Fruit fly (Drosophila melanogaster) whole organism, embryonic: ENCODE measurements around the gene wus.

Source experiments
- Ada2b ChIP-seq: fragments of 200-800 bp; sonication (Bioruptor generic); IDR thresholded peaks from 2 replicates; pipeline ENCODE4 v1.3.6; 2022; ENCODE audit warnings: missing biosample characterization, missing genetic modification characterization
- Antp ChIP-seq: fragments of 200-800 bp; sonication (Bioruptor generic); optimal IDR thresholded peaks from 3 replicates; lab custom pipeline; 2016; ENCODE audit warnings: missing biosample characterization, missing genetic modification characterization
- Atf6 ChIP-seq: fragments of 200-800 bp; sonication (Bioruptor generic); IDR thresholded peaks from 2 replicates; pipeline ENCODE4 v1.3.6; 2022; ENCODE audit warnings: missing biosample characterization, missing genetic modification characterization
- BtbVII ChIP-seq: fragments of 200-800 bp; sonication (Bioruptor generic); optimal IDR thresholded peaks from 3 replicates; lab custom pipeline; 2017; ENCODE audit warnings: missing biosample characterization, mild to moderate bottlenecking, missing genetic modification characterization
- C15 ChIP-seq: fragments of 200-800 bp; sonication (Bioruptor generic); IDR thresholded peaks from 3 replicates; pipeline ENCODE4 v1.3.6; 2022; ENCODE audit warnings: missing biosample characterization, missing genetic modification characterization
- CG10959 ChIP-seq: fragments of 200-800 bp; sonication (Bioruptor generic); IDR thresholded peaks from 2 replicates; pipeline ENCODE4 v1.3.6; 2022; ENCODE audit warnings: missing biosample characterization, missing genetic modification characterization
- CG11560 ChIP-seq: fragments of 200-800 bp; sonication (Bioruptor generic); IDR thresholded peaks from 3 replicates; pipeline ENCODE4 v1.3.6; 2022; ENCODE audit warnings: missing biosample characterization, missing genetic modification characterization
- CG1647 ChIP-seq: fragments of 200-800 bp; sonication (Bioruptor generic); optimal IDR thresholded peaks from 3 replicates; lab custom pipeline; 2016; ENCODE audit warnings: missing biosample characterization, missing genetic modification characterization
- CG17328 ChIP-seq: fragments of 200-800 bp; sonication (Bioruptor generic); IDR thresholded peaks from 2 replicates; pipeline ENCODE4 v1.3.6; 2022; ENCODE audit warnings: missing biosample characterization, missing genetic modification characterization
- CG30431 ChIP-seq: fragments of 200-800 bp; sonication (Bioruptor generic); optimal IDR thresholded peaks from 2 replicates; lab custom pipeline; 2017; ENCODE audit warnings: missing biosample characterization, missing genetic modification characterization
- CG3281 ChIP-seq: fragments of 200-800 bp; sonication (Bioruptor generic); optimal IDR thresholded peaks from 3 replicates; lab custom pipeline; 2017; ENCODE audit warnings: missing biosample characterization, mild to moderate bottlenecking, missing genetic modification characterization
- CG34422 ChIP-seq: fragments of 200-800 bp; sonication (Bioruptor generic); IDR thresholded peaks from 3 replicates; pipeline ENCODE4 v1.3.6; 2022; ENCODE audit warnings: missing biosample characterization, missing genetic modification characterization
- CG3847 ChIP-seq: fragments of 200-800 bp; sonication (Bioruptor generic); IDR thresholded peaks from 2 replicates; pipeline ENCODE4 v1.3.6; 2022; ENCODE audit warnings: missing biosample characterization, missing genetic modification characterization
- CG4820 ChIP-seq: fragments of 200-800 bp; sonication (Bioruptor generic); optimal IDR thresholded peaks from 3 replicates; lab custom pipeline; 2016; ENCODE audit warnings: missing biosample characterization, missing genetic modification characterization
- CG6254 ChIP-seq: fragments of 200-800 bp; sonication (Bioruptor generic); optimal IDR thresholded peaks from 3 replicates; lab custom pipeline; 2017; ENCODE audit warnings: mild to moderate bottlenecking, missing biosample characterization, missing genetic modification reagents, missing genetic modification characterization
- CG6689 ChIP-seq: fragments of 200-800 bp; sonication (Bioruptor generic); IDR thresholded peaks from 2 replicates; pipeline ENCODE4 v1.3.6; 2022; ENCODE audit warnings: missing biosample characterization, missing genetic modification characterization
- CG7372 ChIP-seq: fragments of 200-800 bp; sonication (Bioruptor generic); IDR thresholded peaks from 2 replicates; pipeline ENCODE4 v1.3.6; 2022; ENCODE audit warnings: missing biosample characterization, missing genetic modification characterization
- CG8290 ChIP-seq, 3 experiments: fragments of 200-800 bp; sonication (Bioruptor generic); optimal IDR thresholded peaks; 2 replicates each; lab custom pipeline; 2016 to 2019; ENCODE audit warnings: missing biosample characterization in 3 of 3, missing genetic modification characterization in 3 of 3, mild to moderate bottlenecking in 2 of 3, moderate library complexity in 1 of 3
- CG8944 ChIP-seq: fragments of 200-800 bp; sonication (Bioruptor generic); optimal IDR thresholded peaks from 3 replicates; lab custom pipeline; 2016; ENCODE audit warnings: missing biosample characterization, missing genetic modification characterization
- CG9437 ChIP-seq: fragments of 200-800 bp; sonication (Bioruptor generic); optimal IDR thresholded peaks from 2 replicates; lab custom pipeline; 2018; ENCODE audit warnings: missing biosample characterization, mild to moderate bottlenecking, missing genetic modification characterization
- CG9797 ChIP-seq: fragments of 200-800 bp; sonication (Bioruptor generic); optimal IDR thresholded peaks from 3 replicates; lab custom pipeline; 2018; ENCODE audit warnings: missing biosample characterization, mild to moderate bottlenecking, missing genetic modification characterization
- Chrac-16 ChIP-seq: fragments of 200-800 bp; sonication (Bioruptor generic); optimal IDR thresholded peaks from 3 replicates; lab custom pipeline; 2016; ENCODE audit warnings: missing biosample characterization, missing genetic modification characterization
- CkIIα-i1 ChIP-seq: fragments of 200-800 bp; sonication (Bioruptor generic); IDR thresholded peaks from 2 replicates; pipeline ENCODE4 v1.3.6; 2022; ENCODE audit warnings: missing biosample characterization, missing genetic modification characterization
- Dll ChIP-seq: fragments of 200-800 bp; sonication (Bioruptor generic); IDR thresholded peaks from 4 replicates; pipeline ENCODE4 v1.3.6; 2022; ENCODE audit warnings: missing biosample characterization, missing genetic modification characterization; ENCODE audit not compliant: partially characterized antibody
- E2f1 ChIP-seq: fragments of 200-800 bp; sonication (Bioruptor generic); IDR thresholded peaks from 2 replicates; pipeline ENCODE4 v1.3.6; 2022; ENCODE audit warnings: missing biosample characterization, missing genetic modification characterization
- Ets97D ChIP-seq: fragments of 200-800 bp; sonication (Bioruptor generic); optimal IDR thresholded peaks from 3 replicates; lab custom pipeline; 2016; ENCODE audit warnings: missing biosample characterization, missing genetic modification characterization
- Gsc ChIP-seq: fragments of 200-800 bp; sonication (Bioruptor generic); IDR thresholded peaks from 2 replicates; pipeline ENCODE4 v1.3.6; 2022; ENCODE audit warnings: missing biosample characterization, missing genetic modification characterization
- Lpt ChIP-seq: fragments of >200 bp; optimal IDR thresholded peaks from 2 replicates; lab custom pipeline; 2018; ENCODE audit warnings: missing biosample characterization, missing genetic modification characterization
- Max ChIP-seq: fragments of 200-800 bp; sonication (Bioruptor generic); optimal IDR thresholded peaks from 2 replicates; lab custom pipeline; 2016; ENCODE audit warnings: missing biosample characterization, mild to moderate bottlenecking, missing genetic modification characterization
- NfI ChIP-seq: fragments of 200-800 bp; sonication (Bioruptor generic); optimal IDR thresholded peaks from 3 replicates; lab custom pipeline; 2018; ENCODE audit warnings: missing biosample characterization, mild to moderate bottlenecking, missing genetic modification characterization, moderate library complexity
- Tbp ChIP-seq: fragments of >200 bp; optimal IDR thresholded peaks from 2 replicates; lab custom pipeline; 2018; ENCODE audit warnings: missing biosample characterization, missing genetic modification characterization
- ab ChIP-seq: fragments of 200-800 bp; sonication (Bioruptor generic); optimal IDR thresholded peaks from 2 replicates; lab custom pipeline; 2016; ENCODE audit warnings: missing biosample characterization, missing genetic modification characterization
- ac ChIP-seq: fragments of 200-800 bp; sonication (Bioruptor generic); optimal IDR thresholded peaks from 3 replicates; lab custom pipeline; 2017; ENCODE audit warnings: missing biosample characterization, mild to moderate bottlenecking, missing genetic modification characterization
- ase ChIP-seq: fragments of 200-800 bp; sonication (Bioruptor generic); IDR thresholded peaks from 3 replicates; pipeline ENCODE4 v1.3.6; 2022; ENCODE audit warnings: missing biosample characterization, missing genetic modification characterization
- br ChIP-seq: fragments of >200 bp; optimal IDR thresholded peaks from 2 replicates; lab custom pipeline; 2017
- chm ChIP-seq: fragments of 200-800 bp; sonication (Bioruptor generic); IDR thresholded peaks from 2 replicates; pipeline ENCODE4 v1.3.6; 2022; ENCODE audit warnings: missing biosample characterization, missing genetic modification characterization
- ci ChIP-seq: fragments of 200-800 bp; sonication (Bioruptor generic); IDR thresholded peaks from 3 replicates; pipeline ENCODE4 v1.3.6; 2022; ENCODE audit warnings: missing biosample characterization, missing genetic modification characterization
- dysf ChIP-seq: fragments of 200-800 bp; sonication (Bioruptor generic); IDR thresholded peaks from 3 replicates; pipeline ENCODE4 v1.3.6; 2022; ENCODE audit warnings: missing biosample characterization, missing genetic modification characterization
- esg ChIP-seq: fragments of 200-800 bp; sonication (Bioruptor generic); conservative IDR thresholded peaks from 2 replicates; pipeline ENCODE4 v1.3.6; 2022; ENCODE audit warnings: missing biosample characterization, missing genetic modification characterization
- eve ChIP-seq, 2 experiments: fragments of >200 bp; optimal IDR thresholded peaks; 2 replicates each; lab custom pipeline; 2017; ENCODE audit warnings: missing biosample characterization in 2 of 2, missing genetic modification characterization in 2 of 2
- gem ChIP-seq: fragments of 200-800 bp; sonication (Bioruptor generic); optimal IDR thresholded peaks from 2 replicates; lab custom pipeline; 2019; ENCODE audit warnings: missing biosample characterization, mild to moderate bottlenecking, missing genetic modification characterization, moderate library complexity
- gfzf ChIP-seq: fragments of 200-800 bp; sonication (Bioruptor generic); optimal IDR thresholded peaks from 2 replicates; lab custom pipeline; 2016; ENCODE audit warnings: missing biosample characterization, mild to moderate bottlenecking, missing genetic modification characterization, moderate library complexity
- hkb ChIP-seq, 2 experiments: fragments of 200-800 bp in 1 of 2; fragments of >200 bp in 1 of 2; sonication (Bioruptor generic) in 1 of 2; IDR thresholded peaks in 1 of 2; optimal IDR thresholded peaks in 1 of 2; 2 replicates each; pipeline versions ENCODE4 v1.3.6 to Lab custom; 2017 to 2022; ENCODE audit warnings: missing biosample characterization in 1 of 2, missing genetic modification characterization in 1 of 2
- mld ChIP-seq: fragments of 200-800 bp; sonication (Bioruptor generic); IDR thresholded peaks from 3 replicates; pipeline ENCODE4 v1.3.6; 2022; ENCODE audit warnings: missing biosample characterization, missing genetic modification characterization; ENCODE audit not compliant: partially characterized antibody
- org-1 ChIP-seq: fragments of 200-800 bp; sonication (Bioruptor generic); optimal IDR thresholded peaks from 2 replicates; lab custom pipeline; 2017; ENCODE audit warnings: missing biosample characterization, missing genetic modification characterization
- pho ChIP-seq: fragments of 200-800 bp; sonication (Bioruptor generic); optimal IDR thresholded peaks from 2 replicates; lab custom pipeline; 2016; ENCODE audit warnings: missing biosample characterization, missing genetic modification characterization
- salm ChIP-seq: fragments of 200-800 bp; sonication (Bioruptor generic); optimal IDR thresholded peaks from 2 replicates; lab custom pipeline; 2018; ENCODE audit warnings: missing biosample characterization, mild to moderate bottlenecking, missing genetic modification characterization
- sc ChIP-seq, 3 experiments: fragments of >200 bp in 2 of 3; fragments of 200-800 bp in 1 of 3; sonication (Bioruptor generic) in 1 of 3; optimal IDR thresholded peaks; 2 replicates in 2 of 3; 3 replicates in 1 of 3; lab custom pipeline; 2017; ENCODE audit warnings: mild to moderate bottlenecking in 1 of 3, missing biosample characterization in 1 of 3, missing genetic modification characterization in 1 of 3, missing genetic modification reagents in 1 of 3
- sisA ChIP-seq: fragments of 200-800 bp; sonication (Bioruptor generic); IDR thresholded peaks from 2 replicates; pipeline ENCODE4 v1.3.6; 2022; ENCODE audit warnings: missing biosample characterization, missing genetic modification characterization
- tap ChIP-seq: fragments of 200-800 bp; optimal IDR thresholded peaks from 3 replicates; lab custom pipeline; 2019; ENCODE audit warnings: missing biosample characterization, mild to moderate bottlenecking, missing genetic modification characterization, moderate library complexity
- unpg ChIP-seq: fragments of 200-800 bp; sonication (Bioruptor generic); optimal IDR thresholded peaks from 3 replicates; lab custom pipeline; 2018; ENCODE audit warnings: missing biosample characterization, mild to moderate bottlenecking, missing genetic modification characterization, moderate library complexity

wus gene

DNA sequence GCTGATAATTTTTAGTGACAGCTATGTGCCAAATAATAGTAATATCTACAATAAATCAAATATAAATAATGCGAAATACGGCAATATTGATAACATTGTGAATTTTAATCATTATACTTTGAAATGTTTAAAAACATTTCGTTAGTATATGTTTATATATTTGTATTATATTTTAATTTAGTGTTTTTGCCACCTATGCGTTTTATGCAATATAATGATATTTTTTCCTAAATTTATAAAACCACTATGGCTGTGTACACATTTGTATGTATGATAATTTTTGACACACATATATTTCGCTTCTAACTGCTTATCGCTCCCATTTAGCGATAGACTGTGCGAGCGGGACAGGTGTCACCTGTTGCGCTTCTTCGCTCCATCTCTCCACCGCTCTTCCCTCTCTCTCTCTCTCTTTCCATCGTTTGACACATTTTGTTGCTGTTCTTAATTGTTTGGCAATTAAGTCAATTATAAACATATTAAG, 3.4 kb upstream of the wus start (continued):
- peak; percentile 48; the same call in 1 of the 2 replicates for TF ChIP-seq CG6689 (GFP tag; lab: Robert Waterston, UW)
- TF ChIP-seq gem (tag; lab: Kevin White, UChicago): peak; percentile 88
- no peak for TF ChIP-seq gfzf (GFP tag; lab: Kevin White, UChicago)
- no peak for TF ChIP-seq chm
- TF ChIP-seq Ada2b (GFP tag; lab: Robert Waterston, UW): 0 out of 2 replicates have a peak, but pooled peaks have one; percentile 20
- TF ChIP-seq CG9437 (GFP tag; lab: Kevin White, UChicago): peak; percentile 56
- TF ChIP-seq CG34422 (GFP tag; lab: Robert Waterston, UW): no peak
- TF ChIP-seq unpg (GFP tag; lab: Kevin White, UChicago): peak; percentile 81
- TF ChIP-seq ase (GFP tag; lab: Robert Waterston, UW): no peak
- TF ChIP-seq E2f1 (GFP tag; lab: Robert Waterston, UW): peak; percentile 40; the same call in 1 of the 2 replicates
- no peak for TF ChIP-seq Tbp (GFP tag; lab: Kevin White, UChicago)
- TF ChIP-seq CG3281 (GFP tag; lab: Kevin White, UChicago): peak; percentile 78
- no peak for TF ChIP-seq sc (optimal IDR thresholded peaks at IDR 0.05; lab: Kevin White, UChicago)
- no peak for TF ChIP-seq sc (GFP tag; optimal IDR thresholded peaks at IDR 0.05; lab: Kevin White, UChicago)
- TF ChIP-seq BtbVII (GFP tag; lab: Kevin White, UChicago): peak; percentile 61
- no peak for TF ChIP-seq CG9797 (GFP tag; lab: Kevin White, UChicago)
- TF ChIP-seq Dll (GFP tag; lab: Robert Waterston, UW): no peak
- TF ChIP-seq tap: peak; percentile 48
- TF ChIP-seq hkb (optimal IDR thresholded peaks at IDR 0.05; lab: Kevin White, UChicago): no peak
- 0 out of 2 replicates have a peak, but pooled peaks have one; percentile 56 for TF ChIP-seq hkb (GFP tag; IDR thresholded peaks at IDR 0.05; lab: Robert Waterston, UW)
- TF ChIP-seq NfI (GFP tag; lab: Kevin White, UChicago): peak; percentile 43
- TF ChIP-seq CG8944 (GFP tag; lab: Kevin White, UChicago): no peak
- TF ChIP-seq Max (GFP tag; lab: Kevin White, UChicago): no peak
- TF ChIP-seq C15: no peak
- no peak for TF ChIP-seq mld (GFP tag; lab: Robert Waterston, UW)
- TF ChIP-seq eve (GFP tag; optimal IDR thresholded peaks at IDR 0.05; lab: Kevin White, UChicago): no peak
- no peak for TF ChIP-seq CG1647
- no peak for TF ChIP-seq Ets97D (GFP tag; lab: Kevin White, UChicago)
- no peak for TF ChIP-seq CG6254 (GFP tag; lab: Kevin White, UChicago)
- no peak for TF ChIP-seq ac (GFP tag; lab: Kevin White, UChicago)
- peak; percentile 41; the same call in 1 of the 2 replicates for TF ChIP-seq esg (GFP tag; lab: Robert Waterston, UW)
- TF ChIP-seq CG11560 (tag; lab: Robert Waterston, UW): peak; percentile 26; the same call in 1 of the 3 replicates
- TF ChIP-seq org-1 (GFP tag; lab: Kevin White, UChicago): peak; percentile 62
- no peak for TF ChIP-seq Atf6
- TF ChIP-seq CkIIα-i1 (GFP tag; lab: Robert Waterston, UW): no peak
- TF ChIP-seq Gsc (GFP tag; lab: Robert Waterston, UW): no peak
- no peak for TF ChIP-seq CG30431
- no peak for TF ChIP-seq ab
- TF ChIP-seq Antp (GFP tag; lab: Kevin White, UChicago): no peak
- no peak for TF ChIP-seq CG17328 (GFP tag; lab: Robert Waterston, UW)
- no peak for TF ChIP-seq ci
- TF ChIP-seq CG8290 (GFP tag; optimal IDR thresholded peaks at IDR 0.05; lab: Kevin White, UChicago): no peak
- no peak for TF ChIP-seq CG8290 (tag; optimal IDR thresholded peaks at IDR 0.05; lab: Kevin White, UChicago)
- TF ChIP-seq sisA (GFP tag; lab: Robert Waterston, UW): no peak; the same call in 1 of the 2 replicates
- TF ChIP-seq CG7372 (GFP tag; lab: Robert Waterston, UW): no peak
- TF ChIP-seq CG4820 (GFP tag; lab: Kevin White, UChicago): no peak
- TF ChIP-seq CG10959: no peak
- peak; percentile 68; the same call in 2 of the 3 replicates for TF ChIP-seq dysf (GFP tag; lab: Robert Waterston, UW)
- TF ChIP-seq pho (GFP tag; lab: Kevin White, UChicago): no peak
- no peak for TF ChIP-seq br (lab: Kevin White, UChicago)
- peak; percentile 44 for TF ChIP-seq salm
- no peak for TF ChIP-seq Lpt (GFP tag; lab: Kevin White, UChicago)
- TF ChIP-seq Chrac-16 (GFP tag; lab: Kevin White, UChicago): peak; percentile 3
- no peak; the same call in 1 of the 2 replicates for TF ChIP-seq CG3847 (GFP tag; lab: Robert Waterston, UW)
